Fruit fly (Drosophila melanogaster): ENCODE results near the gene pic.

DNA sequence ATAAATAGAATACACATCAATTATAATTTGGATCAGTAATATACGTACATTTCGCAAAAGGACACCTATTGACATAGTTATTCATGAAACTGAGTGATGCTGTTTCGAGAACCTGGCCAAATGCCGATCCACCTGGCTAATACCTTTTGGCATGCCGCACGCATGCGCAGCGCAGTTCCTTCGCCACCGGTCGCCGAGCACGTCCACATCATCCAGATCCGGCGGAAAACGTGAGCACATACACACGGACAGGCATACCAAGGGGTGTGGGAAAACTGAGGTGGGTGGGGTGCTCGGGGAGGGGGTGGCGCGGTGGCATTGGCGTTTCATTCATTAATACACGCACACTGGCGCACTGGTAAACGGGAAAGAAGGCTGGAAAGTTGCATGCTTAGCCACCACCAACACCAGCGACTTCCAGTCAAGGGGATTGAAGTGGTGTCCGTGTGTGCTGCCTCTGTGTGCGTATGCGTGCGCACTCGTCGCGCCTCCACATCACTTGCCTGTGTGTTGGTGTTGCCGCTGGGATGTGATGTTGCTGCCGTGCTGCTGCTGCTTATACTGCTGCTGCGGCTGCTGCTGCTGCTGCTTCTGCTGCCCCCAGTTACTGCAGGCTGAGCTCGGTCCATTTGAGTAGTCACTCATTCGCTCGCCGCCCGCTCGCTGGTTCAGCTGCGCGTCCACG is 5.2 kb downstream of the pic start, which contains the start of gene sim:
- TF ChIP-seq CG5204 (GFP tag; optimal IDR thresholded peaks at IDR 0.05) (no peak), CG11617 (GFP tag; optimal IDR thresholded peaks at IDR 0.05) (no peak), cnc (optimal IDR thresholded peaks at IDR 0.05) (no peak), CG14711 (tag; optimal IDR thresholded peaks at IDR 0.05) (no peak), CG1620 (GFP tag; optimal IDR thresholded peaks at IDR 0.05) (no peak), toe (GFP tag; optimal IDR thresholded peaks at IDR 0.05) (no peak), CG33017 (tag; optimal IDR thresholded peaks at IDR 0.05) (no peak), Mnt (GFP tag; optimal IDR thresholded peaks at IDR 0.05) (no peak), Hr96 (GFP tag; optimal IDR thresholded peaks at IDR 0.05) (no peak), ovo (GFP tag; optimal IDR thresholded peaks at IDR 0.05) (no peak), CG7101 (tag; optimal IDR thresholded peaks at IDR 0.05) (no peak)

Measured in whole organism, adult.